Fruit fly (Drosophila melanogaster): ENCODE measurements around the gene CG16762.

The CG16762 gene

DNA sequence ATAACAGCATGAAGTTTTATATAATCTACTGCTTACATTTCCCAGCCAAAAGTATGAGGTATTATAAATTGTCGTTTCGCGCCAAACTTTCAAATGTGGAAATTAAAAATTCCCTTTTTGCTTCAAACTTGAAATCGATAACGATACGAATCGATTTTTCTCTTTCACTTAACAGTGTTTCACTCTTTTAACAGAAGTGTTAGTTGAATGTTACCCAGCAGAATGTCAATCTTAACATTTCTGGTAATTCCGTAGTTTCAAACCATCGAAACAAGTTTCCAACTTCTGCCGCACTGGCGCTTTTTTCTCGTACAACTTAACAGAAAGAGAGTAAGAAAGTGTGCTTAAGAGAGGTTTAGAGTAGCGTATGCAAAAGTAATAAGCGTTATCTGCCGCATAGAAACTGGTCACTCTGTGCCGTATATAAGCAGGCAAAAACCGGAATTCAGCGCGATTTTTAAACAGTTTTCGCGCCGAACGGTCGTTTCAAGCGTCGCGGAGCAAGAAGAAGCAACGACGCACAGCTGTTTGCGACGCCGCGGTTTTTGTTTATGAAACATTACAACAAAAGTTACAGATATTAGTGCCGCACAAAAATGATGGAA lies 8.9 kb downstream of the CG16762 start (continued):
- TF ChIP-seq sim (GFP tag; IDR thresholded peaks at IDR 0.05) (no peak), Spps (tag; optimal IDR thresholded peaks at IDR 0.05) (no peak), CG2199 (GFP tag; IDR thresholded peaks at IDR 0.05) (0 out of 3 replicates have a peak, but pooled peaks have one; percentile 64), CG16813 (GFP tag; IDR thresholded peaks at IDR 0.05; ENCODE audit: partially characterized antibody) (peak; percentile 30; the same call in 1 of the 3 replicates), en (GFP tag; optimal IDR thresholded peaks at IDR 0.05) (no peak), CG43689 (GFP tag; IDR thresholded peaks at IDR 0.05) (no peak), CG14441 (GFP tag; IDR thresholded peaks at IDR 0.05) (peak; percentile 28; the same call in 1 of the 2 replicates), CG4282 (GFP tag; optimal IDR thresholded peaks at IDR 0.05) (peak; percentile 37), ara (GFP tag; IDR thresholded peaks at IDR 0.05) (no peak), repo (GFP tag; optimal IDR thresholded peaks at IDR 0.05) (peak; percentile 37), CG33213 (GFP tag; optimal IDR thresholded peaks at IDR 0.05) (peak; percentile 82), toy (GFP tag; IDR thresholded peaks at IDR 0.05) (no peak), zfh2 (GFP tag; optimal IDR thresholded peaks at IDR 0.05) (no peak), Myb (GFP tag; optimal IDR thresholded peaks at IDR 0.05) (peak; percentile 74), az2 (GFP tag; optimal IDR thresholded peaks at IDR 0.05) (no peak), CG13424 (tag; optimal IDR thresholded peaks at IDR 0.05) (peak; percentile 28), PHDP (tag; optimal IDR thresholded peaks at IDR 0.05) (peak; percentile 35), zen2 (GFP tag; IDR thresholded peaks at IDR 0.05; ENCODE audit: partially characterized antibody) (peak; percentile 74), fu2 (GFP tag; optimal IDR thresholded peaks at IDR 0.05) (no peak), al (GFP tag; IDR thresholded peaks at IDR 0.05) (no peak), TFAM (GFP tag; optimal IDR thresholded peaks at IDR 0.05) (no peak), cad (GFP tag; optimal IDR thresholded peaks at IDR 0.05) (no peak), Nf-YB (GFP tag; optimal IDR thresholded peaks at IDR 0.05) (peak; percentile 47), CG32532 (GFP tag; IDR thresholded peaks at IDR 0.05) (peak; percentile 65; the same call in 1 of the 2 replicates), CG4424 (GFP tag; optimal IDR thresholded peaks at IDR 0.05) (no peak), esg (GFP tag; conservative IDR thresholded peaks at IDR 0.05) (no peak), fd96Cb (tag; optimal IDR thresholded peaks at IDR 0.05) (no peak), fru (optimal IDR thresholded peaks at IDR 0.05) (no peak), bbx (GFP tag; IDR thresholded peaks at IDR 0.05; ENCODE audit: partially characterized antibody) (peak; percentile 51), ranshi (GFP tag; IDR thresholded peaks at IDR 0.05) (no peak), CG11085 (GFP tag; IDR thresholded peaks at IDR 0.05) (no peak), CG8765 (GFP tag; IDR thresholded peaks at IDR 0.05) (peak; percentile 10; the same call in 1 of the 2 replicates), CG10979 (tag; optimal IDR thresholded peaks at IDR 0.05) (peak; percentile 8), CG32772 (GFP tag; IDR thresholded peaks at IDR 0.05) (no peak), gfzf (GFP tag; optimal IDR thresholded peaks at IDR 0.05) (peak; percentile 97), CG17361 (GFP tag; IDR thresholded peaks at IDR 0.05) (no peak), Fer1 (GFP tag; optimal IDR thresholded peaks at IDR 0.05) (peak; percentile 67), HLH54F (GFP tag; optimal IDR thresholded peaks at IDR 0.05) (peak; percentile 6), CG14050 (GFP tag; IDR thresholded peaks at IDR 0.05) (no peak), CG18619 (GFP tag; optimal IDR thresholded peaks at IDR 0.05) (no peak), Eip74EF (GFP tag; optimal IDR thresholded peaks at IDR 0.05) (peak in 1 of 2 experiments; percentile 35), tin (GFP tag; optimal IDR thresholded peaks at IDR 0.05) (no peak), Six4 (GFP tag; optimal IDR thresholded peaks at IDR 0.05) (no peak), Elba2 (GFP tag; optimal IDR thresholded peaks at IDR 0.05) (no peak), so (GFP tag; IDR thresholded peaks at IDR 0.05) (peak; percentile 75; the same call in 2 of the 3 replicates), lmd (GFP tag; IDR thresholded peaks at IDR 0.05) (no peak; the same call in 1 of the 2 replicates), Dp (GFP tag; optimal IDR thresholded peaks at IDR 0.05) (peak; percentile 89), Ada2b (GFP tag; IDR thresholded peaks at IDR 0.05) (no peak), kay (GFP tag; optimal IDR thresholded peaks at IDR 0.05) (no peak), phol (tag; optimal IDR thresholded peaks at IDR 0.05) (peak; percentile 27), HmgZ (tag; optimal IDR thresholded peaks at IDR 0.05) (peak; percentile 72)
